Worm (Caenorhabditis elegans): Measurements from ENCODE around the gene dyf-13.

DNA sequence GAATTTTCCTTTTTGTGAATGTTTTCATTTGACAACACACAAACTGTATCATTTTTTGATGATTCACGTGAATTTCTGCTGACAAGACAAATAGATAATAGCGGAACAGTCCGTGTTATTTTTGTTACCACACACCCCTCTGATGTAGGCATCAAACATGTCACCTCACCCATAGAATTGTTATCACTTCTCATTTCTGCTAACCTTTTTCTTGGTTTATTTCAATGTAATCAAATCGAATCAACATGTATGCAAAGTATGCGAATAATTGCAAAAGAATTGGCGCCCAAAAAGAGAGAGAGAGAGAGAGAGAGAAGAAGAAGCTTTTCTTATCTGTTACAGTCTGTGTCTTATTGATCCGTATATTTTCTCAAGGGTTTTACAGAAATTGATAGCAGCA lies 13.7 kb downstream of the dyf-13 start:
- TF ChIP-seq klf-2 (GFP tag; conservative IDR thresholded peaks at IDR 0.05) (no peak), ztf-23 (GFP tag; IDR thresholded peaks at IDR 0.05) (no peak), tab-1 (GFP tag; IDR thresholded peaks at IDR 0.05) (no peak), med-1 (GFP tag; optimal IDR thresholded peaks at IDR 0.05; ENCODE audit: insufficient read depth) (no peak), T22C8.4 (GFP tag; IDR thresholded peaks at IDR 0.05) (no peak), flt-1 (GFP tag; IDR thresholded peaks at IDR 0.05) (no peak), cog-1 (tag; optimal IDR thresholded peaks at IDR 0.05) (no peak)
